Worm (Caenorhabditis elegans) whole organism, L2 larva: ENCODE data around the gene add-2.

ENCODE experiments used
- ZK546.5 ChIP-seq: sonication (generic microtip); optimal IDR thresholded peaks from 2 replicates; lab custom pipeline; 2017; ENCODE audit warnings: missing biosample characterization, missing genetic modification characterization
- alr-1 ChIP-seq: fragments of 150-350 bp; optimal IDR thresholded peaks from 2 replicates; lab custom pipeline; 2014; ENCODE audit warnings: missing biosample characterization, missing genetic modification characterization
- ceh-82 ChIP-seq: fragments of 150-350 bp; optimal IDR thresholded peaks from 2 replicates; lab custom pipeline; 2014; ENCODE audit warnings: missing biosample characterization, missing genetic modification characterization
- egl-27 ChIP-seq: sonication (generic microtip); optimal IDR thresholded peaks from 3 replicates; lab custom pipeline; 2017; ENCODE audit warnings: missing biosample characterization, missing genetic modification reagents, missing genetic modification characterization
- lin-11 ChIP-seq: fragments of 150-350 bp; sonication (generic microtip); optimal IDR thresholded peaks from 2 replicates; lab custom pipeline; 2014; ENCODE audit warnings: missing biosample characterization, missing genetic modification characterization, inconsistent platforms, mixed read lengths
- nhr-237 ChIP-seq: fragments of 150-350 bp; optimal IDR thresholded peaks from 2 replicates; lab custom pipeline; 2014; ENCODE audit warnings: missing biosample characterization, missing genetic modification characterization
- nhr-25 ChIP-seq: fragments of 150-350 bp; sonication (generic microtip); optimal IDR thresholded peaks from 3 replicates; lab custom pipeline; 2014; ENCODE audit warnings: missing biosample characterization, missing genetic modification characterization
- skn-1 ChIP-seq: sonication (generic microtip); optimal IDR thresholded peaks from 2 replicates; lab custom pipeline; 2017; ENCODE audit warnings: missing biosample characterization, missing genetic modification characterization
- unc-62 ChIP-seq: fragments of 150-350 bp; optimal IDR thresholded peaks from 2 replicates; lab custom pipeline; 2014; ENCODE audit warnings: missing biosample characterization, missing genetic modification reagents, missing genetic modification characterization
- zag-1 ChIP-seq: fragments of 150-350 bp; optimal IDR thresholded peaks from 2 replicates; lab custom pipeline; 2014; ENCODE audit warnings: missing biosample characterization, missing genetic modification characterization

ce11 chrV:12004501-12004940 is 8.7 kb downstream of the add-2 start:
- TF ChIP-seq ZK546.5 (no peak), lin-11 (tag; lab: Kevin White, UChicago) (no peak), skn-1 (tag; lab: Kevin White, UChicago) (no peak), alr-1 (tag; lab: Kevin White, UChicago) (no peak), egl-27 (tag; lab: Kevin White, UChicago) (no peak), zag-1 (no peak), ceh-82 (no peak), unc-62 (GFP tag; lab: Kevin White, UChicago) (no peak), nhr-25 (tag; lab: Kevin White, UChicago) (no peak), nhr-237 (no peak)
